Worm (Caenorhabditis elegans): ENCODE data around the gene str-67.

Gene str-67

DNA sequence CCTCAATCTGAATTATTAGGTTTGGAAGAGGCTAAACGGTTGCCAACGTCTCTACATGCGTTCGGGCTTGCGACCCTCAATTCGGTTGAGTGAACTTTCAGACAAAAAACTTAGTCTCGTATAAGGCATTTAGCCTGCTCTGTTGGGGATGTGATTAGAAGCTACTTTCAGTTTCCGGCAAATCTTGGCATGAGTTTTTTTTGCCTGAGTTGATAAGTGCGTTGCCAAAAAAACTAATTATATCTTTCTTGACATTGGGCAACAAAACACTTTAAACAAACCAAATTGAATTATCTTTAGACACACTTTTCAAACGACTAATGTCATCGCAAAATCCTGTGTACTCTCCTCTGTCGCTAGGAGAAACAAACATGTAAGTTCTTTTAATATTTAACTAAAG is 28.0 kb upstream of the str-67 start, which contains the start of gene Y50D4B.4:
Gene Y50D4B.4, plus strand, starts transcription at position 301 of the 400 bp plus-strand sequence.
- TF ChIP-seq hlh-30 (tag; optimal IDR thresholded peaks at IDR 0.05; ENCODE audit: insufficient read depth) (no peak), pax-1 (tag; optimal IDR thresholded peaks at IDR 0.05) (no peak)

ce11 chrV:1087983-1088382 is 23.6 kb upstream of the str-67 start, which contains the start of gene clec-203:
TSS of gene clec-203 (plus strand) at chrV:1088283.
- TF ChIP-seq sox-4 (tag; optimal IDR thresholded peaks at IDR 0.05), result no peak
- no peak for TF ChIP-seq K02D7.2 (tag; optimal IDR thresholded peaks at IDR 0.05)
- TF ChIP-seq ceh-48 (tag; optimal IDR thresholded peaks at IDR 0.05), result no peak
- TF ChIP-seq nhr-232 (tag; optimal IDR thresholded peaks at IDR 0.05), result no peak
- no peak for TF ChIP-seq Y22D7AL.16 (tag; optimal IDR thresholded peaks at IDR 0.05)
- no peak for TF ChIP-seq fkh-6 (tag; optimal IDR thresholded peaks at IDR 0.05)
- TF ChIP-seq lin-11 (tag; optimal IDR thresholded peaks at IDR 0.05), result no peak
- TF ChIP-seq ceh-30 (tag; optimal IDR thresholded peaks at IDR 0.05), result no peak
- no peak for TF ChIP-seq dve-1 (tag; optimal IDR thresholded peaks at IDR 0.05)
- TF ChIP-seq hlh-30 (tag; optimal IDR thresholded peaks at IDR 0.05; ENCODE audit: insufficient read depth), result no peak
- no peak for TF ChIP-seq ets-4 (tag; optimal IDR thresholded peaks at IDR 0.05)
- TF ChIP-seq pat-9 (tag; optimal IDR thresholded peaks at IDR 0.05), result no peak
- TF ChIP-seq pax-1 (tag; optimal IDR thresholded peaks at IDR 0.05), result no peak
- TF ChIP-seq ceh-6 (GFP tag; optimal IDR thresholded peaks at IDR 0.05), result no peak
- TF ChIP-seq mec-3 (tag; optimal IDR thresholded peaks at IDR 0.05; ENCODE audit: borderline replicate concordance), result no peak
- TF ChIP-seq ceh-19 (GFP tag; optimal IDR thresholded peaks at IDR 0.05), result no peak
- no peak for TF ChIP-seq ceh-22 (tag; optimal IDR thresholded peaks at IDR 0.05)
- TF ChIP-seq gmeb-2 (tag; optimal IDR thresholded peaks at IDR 0.05), result no peak
- TF ChIP-seq fkh-10 (GFP tag; optimal IDR thresholded peaks at IDR 0.05), result no peak
- no peak for TF ChIP-seq C38D4.7 (GFP tag; optimal IDR thresholded peaks at IDR 0.05)

DNA sequence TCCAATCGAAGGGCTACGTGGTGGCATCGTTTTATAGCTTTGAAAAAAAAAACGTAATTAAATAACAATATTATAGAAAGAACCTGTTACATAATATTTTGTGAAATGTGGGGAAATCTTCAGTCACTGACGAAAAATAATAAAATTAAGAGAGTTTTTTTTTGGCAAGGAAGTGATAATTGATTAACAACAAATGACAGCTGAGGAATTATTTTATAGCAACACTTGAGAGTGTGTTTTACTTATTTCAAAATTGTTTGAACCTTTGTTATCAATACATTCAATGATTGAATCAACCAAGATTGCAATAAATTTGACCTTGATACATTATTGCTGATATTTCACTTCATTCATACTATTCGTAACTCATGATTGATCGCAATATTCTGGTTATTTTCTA is 19.6 kb upstream of the str-67 start, which contains the start of gene Y50D4B.6:
Gene Y50D4B.6, plus strand, starts transcription at position 301 of the 400 bp plus-strand sequence.
- TF ChIP-seq ceh-30 (tag; optimal IDR thresholded peaks at IDR 0.05), result no peak
- no peak for TF ChIP-seq eyg-1 (tag; optimal IDR thresholded peaks at IDR 0.05)
- TF ChIP-seq rnt-1 (tag; optimal IDR thresholded peaks at IDR 0.05), result no peak
- no peak for TF ChIP-seq tbx-2 (tag; optimal IDR thresholded peaks at IDR 0.05)
- TF ChIP-seq F13H6.1 (tag; optimal IDR thresholded peaks at IDR 0.05), result no peak
- TF ChIP-seq hlh-8 (tag; optimal IDR thresholded peaks at IDR 0.05), result no peak
- no peak for TF ChIP-seq ref-2 (tag; optimal IDR thresholded peaks at IDR 0.05)
- no peak for TF ChIP-seq pat-9 (tag; optimal IDR thresholded peaks at IDR 0.05)
- no peak for TF ChIP-seq sdc-2 (tag; optimal IDR thresholded peaks at IDR 0.05)
- no peak for TF ChIP-seq unc-42 (tag; optimal IDR thresholded peaks at IDR 0.05)
- TF ChIP-seq nhr-11 (tag; optimal IDR thresholded peaks at IDR 0.05), result no peak
- TF ChIP-seq unc-3 (GFP tag; conservative IDR thresholded peaks at IDR 0.05), result no peak
- TF ChIP-seq unc-3 (tag; optimal IDR thresholded peaks at IDR 0.05), result no peak
- TF ChIP-seq ceh-45 (GFP tag; IDR thresholded peaks at IDR 0.05), result no peak

ce11 chrV:1074946-1075345 is 10.6 kb upstream of the str-67 start, which contains the start of gene K10C9.1:
TSS of gene K10C9.1 (plus strand) at chrV:1075246.
- no peak for TF ChIP-seq rnt-1 (tag; optimal IDR thresholded peaks at IDR 0.05)
- TF ChIP-seq nhr-232 (tag; optimal IDR thresholded peaks at IDR 0.05), result no peak
- TF ChIP-seq npax-4 (tag; optimal IDR thresholded peaks at IDR 0.05), result no peak
- no peak for TF ChIP-seq sdc-2 (tag; optimal IDR thresholded peaks at IDR 0.05)
- TF ChIP-seq ceh-30 (tag; optimal IDR thresholded peaks at IDR 0.05), result no peak
- TF ChIP-seq unc-42 (tag; optimal IDR thresholded peaks at IDR 0.05), result no peak
- TF ChIP-seq ceh-9 (tag; optimal IDR thresholded peaks at IDR 0.05), result no peak
- no peak for TF ChIP-seq ref-2 (tag; optimal IDR thresholded peaks at IDR 0.05)
- no peak for TF ChIP-seq ceh-45 (GFP tag; IDR thresholded peaks at IDR 0.05)
- no peak for TF ChIP-seq ceh-2 (tag; optimal IDR thresholded peaks at IDR 0.05)
- TF ChIP-seq eyg-1 (tag; optimal IDR thresholded peaks at IDR 0.05), result no peak
- TF ChIP-seq hlh-13 (GFP tag; optimal IDR thresholded peaks at IDR 0.05), result no peak
- TF ChIP-seq unc-86 (tag; optimal IDR thresholded peaks at IDR 0.05), result no peak
- no peak for TF ChIP-seq ceh-24 (tag; optimal IDR thresholded peaks at IDR 0.05)
- TF ChIP-seq ceh-18 (tag; optimal IDR thresholded peaks at IDR 0.05), result no peak
